Worm (Caenorhabditis elegans): Measurements from ENCODE around the gene srh-42.

DNA sequence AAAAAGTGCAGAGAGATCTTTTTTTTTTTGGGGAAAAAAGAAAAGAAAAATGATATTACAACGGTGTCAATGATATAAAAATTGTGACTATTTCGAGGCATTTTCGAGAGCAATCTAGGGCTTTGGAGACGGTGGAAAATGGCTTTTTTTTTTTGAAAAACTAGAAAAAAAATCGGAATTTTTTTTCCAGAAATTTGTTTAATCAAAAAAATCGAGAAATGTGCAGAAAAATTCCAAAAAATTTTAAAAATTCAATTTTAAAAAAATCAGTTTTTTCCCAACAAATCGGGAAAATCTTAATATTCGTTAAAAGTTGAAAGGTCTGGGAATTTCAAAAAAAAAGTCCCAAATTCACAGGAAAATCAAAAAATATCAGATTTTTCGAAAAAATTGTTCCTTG lies 32.1 kb downstream of the srh-42 start, which contains the start of gene Y54G11A.19:
- TF ChIP-seq nhr-25 (tag; optimal IDR thresholded peaks at IDR 0.05) (no peak), ceh-28 (tag; optimal IDR thresholded peaks at IDR 0.05) (no peak), ztf-11 (tag; optimal IDR thresholded peaks at IDR 0.05) (no peak), pqm-1 (tag; optimal IDR thresholded peaks at IDR 0.05) (no peak), tbx-2 (tag; optimal IDR thresholded peaks at IDR 0.05) (no peak), unc-39 (tag; optimal IDR thresholded peaks at IDR 0.05) (no peak), fos-1 (tag; optimal IDR thresholded peaks at IDR 0.05) (no peak), egl-27 (tag; optimal IDR thresholded peaks at IDR 0.05) (no peak), nhr-237 (tag; optimal IDR thresholded peaks at IDR 0.05) (no peak), pha-4 (tag; optimal IDR thresholded peaks at IDR 0.05) (no peak)
